Fruit fly (Drosophila melanogaster) whole organism, embryonic: ENCODE data around the gene CG7492.
A peak's percentile ranks its signal among the peaks of the same experiment; 100 is the strongest.

Experiments
- Atf6 ChIP-seq: fragments of 200-800 bp; sonication (Bioruptor generic); IDR thresholded peaks from 2 replicates; pipeline ENCODE4 v1.3.6; 2022; ENCODE audit warnings: missing biosample characterization, missing genetic modification characterization
- CG10209 ChIP-seq: fragments of 200-800 bp; sonication (Bioruptor generic); optimal IDR thresholded peaks from 3 replicates; lab custom pipeline; 2017; ENCODE audit warnings: missing biosample characterization, mild to moderate bottlenecking, missing genetic modification characterization, missing genetic modification reagents
- CG10321 ChIP-seq: fragments of 200-800 bp; sonication (Bioruptor generic); IDR thresholded peaks from 2 replicates; pipeline ENCODE4 v1.3.6; 2022; ENCODE audit warnings: missing biosample characterization, missing genetic modification characterization
- CG11398 ChIP-seq: fragments of 200-800 bp; sonication (Bioruptor generic); optimal IDR thresholded peaks from 2 replicates; lab custom pipeline; 2016; ENCODE audit warnings: missing biosample characterization, missing genetic modification characterization
- CG11504 ChIP-seq: fragments of 200-800 bp; sonication (Bioruptor generic); optimal IDR thresholded peaks from 3 replicates; lab custom pipeline; 2019; ENCODE audit warnings: missing biosample characterization, mild to moderate bottlenecking, missing genetic modification characterization, moderate library complexity
- CG11695 ChIP-seq: fragments of 200-800 bp; sonication (Bioruptor generic); IDR thresholded peaks from 3 replicates; pipeline ENCODE4 v1.3.6; 2022; ENCODE audit warnings: missing biosample characterization, missing genetic modification characterization
- CG12219 ChIP-seq: fragments of 200-800 bp; sonication (Bioruptor generic); optimal IDR thresholded peaks from 3 replicates; lab custom pipeline; 2018; ENCODE audit warnings: missing biosample characterization, mild to moderate bottlenecking, missing genetic modification characterization
- CG16779 ChIP-seq: fragments of 200-800 bp; sonication (Bioruptor generic); IDR thresholded peaks from 2 replicates; pipeline ENCODE4 v1.3.6; 2022; ENCODE audit warnings: missing biosample characterization, missing genetic modification characterization
- CG17385 ChIP-seq: fragments of 200-800 bp; sonication (Bioruptor generic); optimal IDR thresholded peaks from 3 replicates; lab custom pipeline; 2018; ENCODE audit warnings: missing biosample characterization, mild to moderate bottlenecking, missing genetic modification characterization
- CG17568 ChIP-seq: fragments of 200-800 bp; sonication (Bioruptor generic); optimal IDR thresholded peaks from 2 replicates; lab custom pipeline; 2018; ENCODE audit warnings: missing biosample characterization, mild to moderate bottlenecking, missing genetic modification characterization, moderate library complexity
- CG17829 ChIP-seq: fragments of 200-800 bp; optimal IDR thresholded peaks from 2 replicates; lab custom pipeline; 2019; ENCODE audit warnings: missing biosample characterization, mild to moderate bottlenecking, missing genetic modification characterization, moderate library complexity
- CG1792 ChIP-seq: fragments of 200-800 bp; sonication (Bioruptor generic); optimal IDR thresholded peaks from 2 replicates; lab custom pipeline; 2016; ENCODE audit warnings: missing biosample characterization, missing genetic modification characterization
- CG30403 ChIP-seq: fragments of 200-800 bp; sonication (Bioruptor generic); optimal IDR thresholded peaks from 3 replicates; lab custom pipeline; 2016; ENCODE audit warnings: missing biosample characterization, missing genetic modification characterization
- CG31388 ChIP-seq: fragments of 200-800 bp; sonication (Bioruptor generic); optimal IDR thresholded peaks from 2 replicates; lab custom pipeline; 2016; ENCODE audit warnings: missing biosample characterization, missing genetic modification characterization
- CG33213 ChIP-seq: fragments of 200-800 bp; sonication (Bioruptor generic); optimal IDR thresholded peaks from 3 replicates; lab custom pipeline; 2016; ENCODE audit warnings: missing biosample characterization, missing genetic modification characterization
- CG34422 ChIP-seq: fragments of 200-800 bp; sonication (Bioruptor generic); IDR thresholded peaks from 3 replicates; pipeline ENCODE4 v1.3.6; 2022; ENCODE audit warnings: missing biosample characterization, missing genetic modification characterization
- CG3838 ChIP-seq: fragments of 200-800 bp; sonication (Bioruptor generic); optimal IDR thresholded peaks from 3 replicates; lab custom pipeline; 2016; ENCODE audit warnings: missing biosample characterization, missing genetic modification characterization
- CG4730 ChIP-seq: fragments of 200-800 bp; sonication (Bioruptor generic); IDR thresholded peaks from 2 replicates; pipeline ENCODE4 v1.3.6; 2022; ENCODE audit warnings: missing biosample characterization, missing genetic modification characterization
- CG5245 ChIP-seq: fragments of 200-800 bp; sonication (Bioruptor generic); optimal IDR thresholded peaks from 3 replicates; lab custom pipeline; 2016; ENCODE audit warnings: missing biosample characterization, missing genetic modification characterization
- CG6765 ChIP-seq: fragments of 200-800 bp; sonication (Bioruptor generic); optimal IDR thresholded peaks from 3 replicates; lab custom pipeline; 2017; ENCODE audit warnings: missing biosample characterization, mild to moderate bottlenecking, missing genetic modification characterization
- CG8290 ChIP-seq, 3 experiments: fragments of 200-800 bp; sonication (Bioruptor generic); optimal IDR thresholded peaks; 2 replicates each; lab custom pipeline; 2016 to 2019; ENCODE audit warnings: missing biosample characterization in 3 of 3, missing genetic modification characterization in 3 of 3, mild to moderate bottlenecking in 2 of 3, moderate library complexity in 1 of 3
- CG8765 ChIP-seq: fragments of 200-800 bp; sonication (Bioruptor generic); IDR thresholded peaks from 2 replicates; pipeline ENCODE4 v1.3.6; 2022; ENCODE audit warnings: missing biosample characterization, missing genetic modification characterization
- Camta ChIP-seq: fragments of 200-800 bp; sonication (Bioruptor generic); optimal IDR thresholded peaks from 2 replicates; lab custom pipeline; 2016; ENCODE audit warnings: missing biosample characterization, missing genetic modification characterization
- Ets97D ChIP-seq: fragments of 200-800 bp; sonication (Bioruptor generic); optimal IDR thresholded peaks from 3 replicates; lab custom pipeline; 2016; ENCODE audit warnings: missing biosample characterization, missing genetic modification characterization
- Fer2 ChIP-seq: fragments of 200-800 bp; sonication (Bioruptor generic); optimal IDR thresholded peaks from 2 replicates; lab custom pipeline; 2018; ENCODE audit warnings: missing biosample characterization, mild to moderate bottlenecking, missing genetic modification characterization, moderate library complexity
- Fer3 ChIP-seq: fragments of 200-800 bp; sonication (Bioruptor generic); optimal IDR thresholded peaks from 2 replicates; lab custom pipeline; 2018; ENCODE audit warnings: missing biosample characterization, mild to moderate bottlenecking, missing genetic modification characterization, moderate library complexity
- Hsf ChIP-seq: fragments of 200-800 bp; sonication (Bioruptor generic); optimal IDR thresholded peaks from 3 replicates; lab custom pipeline; 2016; ENCODE audit warnings: missing biosample characterization, missing genetic modification characterization
- Lpt ChIP-seq: fragments of >200 bp; optimal IDR thresholded peaks from 2 replicates; lab custom pipeline; 2018; ENCODE audit warnings: missing biosample characterization, missing genetic modification characterization
- MBD-R2 ChIP-seq: fragments of 200-800 bp; sonication (Bioruptor generic); IDR thresholded peaks from 2 replicates; pipeline ENCODE4 v1.3.6; 2022; ENCODE audit warnings: missing biosample characterization, missing genetic modification characterization
- Max ChIP-seq: fragments of 200-800 bp; sonication (Bioruptor generic); optimal IDR thresholded peaks from 2 replicates; lab custom pipeline; 2016; ENCODE audit warnings: missing biosample characterization, mild to moderate bottlenecking, missing genetic modification characterization
- NFAT ChIP-seq: fragments of 200-800 bp; sonication (Bioruptor generic); IDR thresholded peaks from 2 replicates; pipeline ENCODE4 v1.3.6; 2022; ENCODE audit warnings: missing biosample characterization, missing genetic modification characterization
- Sox100B ChIP-seq: fragments of 200-800 bp; sonication (Bioruptor generic); optimal IDR thresholded peaks from 3 replicates; lab custom pipeline; 2018; ENCODE audit warnings: missing biosample characterization, mild to moderate bottlenecking, missing genetic modification characterization
- Spps ChIP-seq: fragments of 200-800 bp; sonication (Bioruptor generic); optimal IDR thresholded peaks from 2 replicates; lab custom pipeline; 2018; ENCODE audit warnings: missing biosample characterization, mild to moderate bottlenecking, missing genetic modification characterization
- Stat92E ChIP-seq, 3 experiments: fragments of >200 bp in 2 of 3; fragments of 200-800 bp in 1 of 3; sonication (Bioruptor generic) in 1 of 3; optimal IDR thresholded peaks; 2 replicates each; lab custom pipeline; 2017 to 2019; ENCODE audit warnings: missing biosample characterization in 3 of 3, missing genetic modification characterization in 3 of 3, mild to moderate bottlenecking in 1 of 3, moderate library complexity in 1 of 3
- Trl ChIP-seq, 3 experiments: fragments of >200 bp in 2 of 3; fragments of 200-800 bp in 1 of 3; sonication (Bioruptor generic) in 1 of 3; optimal IDR thresholded peaks; 2 replicates in 1 of 3; 3 replicates in 2 of 3; lab custom pipeline; 2016 to 2017; ENCODE audit warnings: missing biosample characterization in 1 of 3, missing genetic modification characterization in 1 of 3
- caup ChIP-seq: fragments of 200-800 bp; sonication (Bioruptor generic); optimal IDR thresholded peaks from 3 replicates; lab custom pipeline; 2017; ENCODE audit warnings: missing biosample characterization, mild to moderate bottlenecking, missing genetic modification characterization, moderate library complexity; ENCODE audit not compliant: severe bottlenecking
- emc ChIP-seq: fragments of 200-800 bp; sonication (Bioruptor generic); optimal IDR thresholded peaks from 2 replicates; lab custom pipeline; 2016; ENCODE audit warnings: missing biosample characterization, missing genetic modification characterization
- gem ChIP-seq: fragments of 200-800 bp; sonication (Bioruptor generic); optimal IDR thresholded peaks from 2 replicates; lab custom pipeline; 2019; ENCODE audit warnings: missing biosample characterization, mild to moderate bottlenecking, missing genetic modification characterization, moderate library complexity
- gro ChIP-seq: fragments of 200-800 bp; sonication (Bioruptor generic); optimal IDR thresholded peaks from 2 replicates; lab custom pipeline; 2016; ENCODE audit warnings: missing biosample characterization, missing genetic modification characterization
- gsb ChIP-seq: fragments of 200-800 bp; sonication (Bioruptor generic); IDR thresholded peaks from 2 replicates; pipeline ENCODE4 v1.3.6; 2022; ENCODE audit warnings: missing biosample characterization, missing genetic modification characterization
- h ChIP-seq: fragments of >200 bp; optimal IDR thresholded peaks from 2 replicates; lab custom pipeline; 2017
- klu ChIP-seq: fragments of 200-800 bp; sonication (Bioruptor generic); IDR thresholded peaks from 2 replicates; pipeline ENCODE4 v1.3.6; 2022; ENCODE audit warnings: missing biosample characterization, missing genetic modification characterization
- nerfin-2 ChIP-seq: fragments of 200-800 bp; sonication (Bioruptor generic); IDR thresholded peaks from 2 replicates; pipeline ENCODE4 v1.3.6; 2022; ENCODE audit warnings: missing biosample characterization, missing genetic modification characterization; ENCODE audit not compliant: partially characterized antibody
- nom ChIP-seq: fragments of 200-800 bp; sonication (Bioruptor generic); optimal IDR thresholded peaks from 2 replicates; lab custom pipeline; 2017; ENCODE audit warnings: missing biosample characterization, missing genetic modification characterization, mild to moderate bottlenecking, moderate library complexity, missing genetic modification reagents
- org-1 ChIP-seq: fragments of 200-800 bp; sonication (Bioruptor generic); optimal IDR thresholded peaks from 2 replicates; lab custom pipeline; 2017; ENCODE audit warnings: missing biosample characterization, missing genetic modification characterization
- ranshi ChIP-seq: fragments of 200-800 bp; sonication (Bioruptor generic); IDR thresholded peaks from 2 replicates; pipeline ENCODE4 v1.3.6; 2022; ENCODE audit warnings: missing biosample characterization, missing genetic modification characterization
- row ChIP-seq: fragments of 200-800 bp; sonication (Bioruptor generic); IDR thresholded peaks from 3 replicates; pipeline ENCODE4 v1.3.6; 2022; ENCODE audit warnings: missing biosample characterization, missing genetic modification characterization
- slbo ChIP-seq: fragments of 200-800 bp; sonication (Bioruptor generic); IDR thresholded peaks from 2 replicates; pipeline ENCODE4 v1.3.6; 2022; ENCODE audit warnings: missing biosample characterization, missing genetic modification characterization
- ssp ChIP-seq: fragments of 200-800 bp; sonication (Bioruptor generic); IDR thresholded peaks from 2 replicates; pipeline ENCODE4 v1.3.6; 2022; ENCODE audit warnings: missing biosample characterization, missing genetic modification characterization
- trh ChIP-seq: fragments of 200-800 bp; sonication (Bioruptor generic); optimal IDR thresholded peaks from 2 replicates; lab custom pipeline; 2016; ENCODE audit warnings: missing biosample characterization, missing genetic modification characterization
- zen2 ChIP-seq: fragments of 200-800 bp; sonication (Bioruptor generic); IDR thresholded peaks from 3 replicates; pipeline ENCODE4 v1.3.6; 2022; ENCODE audit warnings: missing biosample characterization, missing genetic modification characterization; ENCODE audit not compliant: partially characterized antibody

The CG7492 gene

DNA sequence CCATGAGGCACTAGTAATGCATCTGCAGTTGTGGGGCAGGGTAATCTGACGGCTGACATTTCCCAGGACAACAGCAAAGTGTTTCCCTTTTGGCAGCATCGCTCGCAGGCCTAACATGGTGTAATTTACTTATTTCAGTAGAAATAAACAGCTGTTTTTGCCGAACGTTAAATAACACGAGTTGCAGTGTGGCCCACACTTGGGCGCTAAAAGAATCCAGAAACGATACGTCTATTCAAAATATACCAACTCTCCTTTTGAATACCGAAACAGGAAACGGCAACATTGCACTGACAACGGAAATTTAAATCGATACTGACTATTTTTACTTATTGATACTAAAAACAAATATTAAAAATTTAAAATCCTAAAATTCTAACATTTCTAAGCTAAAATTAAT lies 13.1 kb downstream of the CG7492 start, which contains the start of gene CG7506 (continued):
- no peak for TF ChIP-seq CG5245
- no peak for TF ChIP-seq CG16779 (GFP tag; lab: Robert Waterston, UW)
- no peak for TF ChIP-seq CG11695
- no peak for TF ChIP-seq nom (GFP tag; lab: Kevin White, UChicago)
- TF ChIP-seq nerfin-2: no peak
- TF ChIP-seq CG30403: no peak
- no peak for TF ChIP-seq Max (GFP tag; lab: Kevin White, UChicago)
- no peak for TF ChIP-seq gsb (GFP tag; lab: Robert Waterston, UW)
- peak; percentile 39; the same call in 1 of the 3 replicates for TF ChIP-seq CG34422 (GFP tag; lab: Robert Waterston, UW)
- no peak for TF ChIP-seq Stat92E (GFP tag; optimal IDR thresholded peaks at IDR 0.05; lab: Kevin White, UChicago)
- no peak for TF ChIP-seq CG31388
- TF ChIP-seq CG10209 (GFP tag; lab: Kevin White, UChicago): no peak
- TF ChIP-seq slbo (GFP tag; lab: Robert Waterston, UW): peak; percentile 12; the same call in 1 of the 2 replicates
- TF ChIP-seq trh (GFP tag; lab: Kevin White, UChicago): no peak
- no peak for TF ChIP-seq CG6765
- TF ChIP-seq Spps (tag; lab: Kevin White, UChicago): no peak
- TF ChIP-seq Fer2: no peak
- no peak for TF ChIP-seq CG12219
- no peak for TF ChIP-seq zen2 (GFP tag; lab: Robert Waterston, UW)
- TF ChIP-seq gro (GFP tag; lab: Kevin White, UChicago): no peak
- no peak for TF ChIP-seq klu
- TF ChIP-seq Camta (GFP tag; lab: Kevin White, UChicago): no peak
- no peak for TF ChIP-seq CG10321 (GFP tag; lab: Robert Waterston, UW)
- TF ChIP-seq emc (GFP tag; lab: Kevin White, UChicago): no peak
- TF ChIP-seq Sox100B: no peak
- no peak for TF ChIP-seq ranshi
- no peak for TF ChIP-seq CG17568 (GFP tag; lab: Kevin White, UChicago)
- TF ChIP-seq gem (tag; lab: Kevin White, UChicago): no peak
- no peak for TF ChIP-seq Hsf
- no peak for TF ChIP-seq CG17829
- 0 out of 2 replicates have a peak, but pooled peaks have one; percentile 15 for TF ChIP-seq Atf6 (GFP tag; lab: Robert Waterston, UW)
- peak; percentile 96 for TF ChIP-seq Ets97D (GFP tag; lab: Kevin White, UChicago)
- no peak for TF ChIP-seq CG11504 (tag; lab: Kevin White, UChicago)
- no peak for TF ChIP-seq Lpt (GFP tag; lab: Kevin White, UChicago)
- no peak for TF ChIP-seq CG8765 (GFP tag; lab: Robert Waterston, UW)
- peak; percentile 8; the same call in 1 of the 3 replicates for TF ChIP-seq row (GFP tag; lab: Robert Waterston, UW)
- no peak for TF ChIP-seq CG1792 (GFP tag; lab: Kevin White, UChicago)
- no peak for TF ChIP-seq h (lab: Kevin White, UChicago)
- no peak for TF ChIP-seq CG17385 (GFP tag; lab: Kevin White, UChicago)
- TF ChIP-seq CG3838 (GFP tag; lab: Kevin White, UChicago): no peak
- TF ChIP-seq caup (GFP tag; lab: Kevin White, UChicago): peak; percentile 1
- TF ChIP-seq CG33213 (GFP tag; lab: Kevin White, UChicago): no peak
- no peak for TF ChIP-seq NFAT (GFP tag; lab: Robert Waterston, UW)
- TF ChIP-seq Fer3 (tag; lab: Kevin White, UChicago): peak; percentile 2
- TF ChIP-seq MBD-R2 (GFP tag; lab: Robert Waterston, UW): peak; percentile 78
- TF ChIP-seq ssp (GFP tag; lab: Robert Waterston, UW): no peak
- no peak for TF ChIP-seq org-1 (GFP tag; lab: Kevin White, UChicago)
- TF ChIP-seq CG8290 (GFP tag; optimal IDR thresholded peaks at IDR 0.05; lab: Kevin White, UChicago): no peak
- no peak for TF ChIP-seq CG8290 (tag; optimal IDR thresholded peaks at IDR 0.05; lab: Kevin White, UChicago)
- no peak for TF ChIP-seq Trl (optimal IDR thresholded peaks at IDR 0.05; lab: Kevin White, UChicago)
- TF ChIP-seq Trl (GFP tag; optimal IDR thresholded peaks at IDR 0.05; lab: Kevin White, UChicago): no peak
- no peak for TF ChIP-seq CG4730 (GFP tag; lab: Robert Waterston, UW)
- TF ChIP-seq CG11398 (GFP tag; lab: Kevin White, UChicago): no peak
